Worm (Caenorhabditis elegans): ENCODE data around the gene Y55B1BR.6.

Gene Y55B1BR.6

DNA sequence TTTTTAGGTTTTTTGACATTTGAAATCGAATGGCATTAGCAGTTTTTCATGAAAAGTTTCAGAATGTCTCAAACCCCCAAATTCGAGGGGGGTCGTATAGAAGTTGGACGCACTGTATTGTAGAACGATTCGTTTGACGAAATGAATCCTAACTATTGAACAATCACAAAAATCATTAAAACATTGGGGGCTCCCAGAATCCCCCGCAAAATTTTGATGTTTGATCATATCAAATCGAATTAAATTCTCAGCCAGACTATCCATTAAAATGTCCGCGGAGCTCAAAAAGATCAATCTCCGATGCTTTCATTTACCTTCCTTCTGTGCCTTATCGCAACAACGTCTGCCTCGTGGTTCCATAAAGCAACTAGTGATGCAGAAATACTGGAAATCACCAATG lies 24.9 kb upstream of the Y55B1BR.6 start, which contains the start of gene F30H5.5 (continued):
- TF ChIP-seq pqm-1 (tag; optimal IDR thresholded peaks at IDR 0.05): no peak

DNA sequence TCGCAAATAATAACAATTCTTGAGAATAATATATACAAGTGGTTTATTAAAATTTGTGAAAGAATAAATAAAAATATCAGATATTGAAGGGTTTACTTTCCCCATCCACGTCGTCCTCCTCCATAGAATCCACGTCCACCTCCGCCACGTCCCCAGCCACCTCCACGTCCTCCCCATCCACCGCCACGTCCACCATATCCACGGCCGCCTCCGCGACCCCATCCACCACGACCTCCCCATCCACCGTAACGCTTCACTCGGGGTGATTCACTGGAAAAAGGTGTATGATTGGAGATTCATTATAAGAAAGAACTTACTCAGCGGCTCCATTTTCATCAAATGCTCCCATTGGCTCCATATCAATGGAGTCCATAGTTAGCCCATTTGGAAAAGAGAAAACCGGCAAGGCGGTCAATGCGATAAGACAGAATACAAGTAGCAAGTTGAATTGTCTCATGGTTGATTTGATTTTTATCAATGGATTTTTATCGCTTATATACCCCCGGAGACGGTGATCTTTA lies 22.5 kb upstream of the Y55B1BR.6 start, which contains the start of gene nlp-32:
nlp-32 (minus strand) TSS at position 471 of the 521 bp plus-strand sequence.
- TF ChIP-seq set-16 (GFP tag; IDR thresholded peaks at IDR 0.05) (peak; percentile 79), F26F4.8 (GFP tag; conservative IDR thresholded peaks at IDR 0.05) (no peak)

DNA sequence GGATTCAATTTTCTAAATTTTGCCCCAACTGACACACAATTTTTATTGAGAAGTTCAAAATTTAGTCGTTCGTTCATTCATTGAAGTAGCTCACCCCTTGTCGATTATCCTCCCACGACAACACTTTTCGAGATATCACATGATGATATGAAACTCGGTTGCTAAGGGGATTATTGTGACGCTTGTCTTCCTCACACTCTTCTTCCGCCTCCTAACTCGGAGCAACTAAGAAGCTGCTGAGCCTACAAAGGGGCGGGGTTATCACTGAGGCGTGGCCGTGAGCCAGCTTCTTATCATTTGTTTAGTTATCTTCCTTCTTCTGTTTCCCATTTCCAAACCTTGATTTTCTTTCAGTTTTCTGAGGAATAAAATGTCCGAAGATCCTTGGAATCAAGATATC lies 19.9 kb upstream of the Y55B1BR.6 start, which contains the start of gene F10C5.3:
F10C5.3 (plus strand) TSS at position 313 of the 400 bp plus-strand sequence.
- no peak for TF ChIP-seq nhr-76 (tag; optimal IDR thresholded peaks at IDR 0.05)
- TF ChIP-seq zip-2 (tag; optimal IDR thresholded peaks at IDR 0.05): no peak
- no peak for TF ChIP-seq hif-1 (tag; optimal IDR thresholded peaks at IDR 0.05)
- no peak for TF ChIP-seq ceh-28 (tag; optimal IDR thresholded peaks at IDR 0.05)
- TF ChIP-seq php-3 (GFP tag; IDR thresholded peaks at IDR 0.05): no peak
- TF ChIP-seq mxl-3 (GFP tag; optimal IDR thresholded peaks at IDR 0.05): no peak
- no peak for TF ChIP-seq ztf-11 (tag; optimal IDR thresholded peaks at IDR 0.05)
- TF ChIP-seq lim-7 (GFP tag; IDR thresholded peaks at IDR 0.05): no peak

DNA sequence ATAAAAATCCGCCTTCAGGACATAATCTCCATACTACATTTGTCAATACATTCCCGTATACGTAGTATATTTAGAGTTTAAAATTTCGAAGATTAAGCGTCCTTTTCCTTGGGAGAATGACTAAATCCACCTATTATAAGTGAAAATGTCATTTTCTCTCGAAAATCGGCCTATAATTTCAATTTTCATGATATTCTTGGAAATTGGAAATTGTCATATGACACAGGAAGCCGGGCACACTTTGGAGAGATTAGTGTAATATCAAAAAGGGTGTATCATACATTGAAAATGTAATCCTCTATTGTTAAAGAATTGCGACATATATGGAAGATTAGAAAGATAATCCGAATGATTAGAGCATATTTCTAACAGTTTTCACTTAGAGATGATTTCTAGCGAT lies 19.1 kb upstream of the Y55B1BR.6 start:
- no peak for TF ChIP-seq hmg-1.1 (GFP tag; IDR thresholded peaks at IDR 0.05)
- peak; percentile 16 for TF ChIP-seq nhr-6 (tag; optimal IDR thresholded peaks at IDR 0.05)
- no peak for TF ChIP-seq snpc-1.2 (GFP tag; IDR thresholded peaks at IDR 0.05)
- peak; percentile 31 for TF ChIP-seq fkh-10 (GFP tag; optimal IDR thresholded peaks at IDR 0.05)
- TF ChIP-seq nhr-11 (tag; optimal IDR thresholded peaks at IDR 0.05): peak; percentile 30

DNA sequence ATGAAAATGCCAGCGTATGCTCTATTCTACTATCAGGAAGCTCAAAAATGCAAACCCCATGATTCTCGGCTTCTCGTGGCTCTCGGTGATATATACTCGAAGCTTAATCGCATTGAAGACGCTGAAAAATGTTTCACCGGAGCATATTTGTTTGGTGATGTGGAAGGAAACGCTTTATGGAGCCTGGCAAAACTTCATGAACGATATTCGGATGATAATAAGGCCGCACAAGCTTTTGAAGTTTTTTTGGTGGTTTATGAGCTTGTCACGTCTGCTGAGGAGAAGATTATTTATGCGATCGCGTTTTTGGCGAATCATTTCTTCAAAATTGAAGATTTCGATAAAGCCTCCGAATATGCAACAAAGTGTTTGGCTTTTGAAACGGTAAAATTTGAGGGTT lies 17.6 kb upstream of the Y55B1BR.6 start:
- TF ChIP-seq F26F4.8 (GFP tag; conservative IDR thresholded peaks at IDR 0.05) (no peak), php-3 (GFP tag; IDR thresholded peaks at IDR 0.05) (no peak), mxl-3 (GFP tag; optimal IDR thresholded peaks at IDR 0.05) (no peak), nhr-28 (tag; optimal IDR thresholded peaks at IDR 0.05) (no peak), F37D6.2 (tag; optimal IDR thresholded peaks at IDR 0.05) (no peak), unc-62 (GFP tag; optimal IDR thresholded peaks at IDR 0.05 in 1 of 2) (peak in 1 of 2 experiments; percentile 90), unc-62 (tag; optimal IDR thresholded peaks at IDR 0.05) (no peak), dve-1 (tag; optimal IDR thresholded peaks at IDR 0.05; ENCODE audit: insufficient read depth) (no peak)

DNA sequence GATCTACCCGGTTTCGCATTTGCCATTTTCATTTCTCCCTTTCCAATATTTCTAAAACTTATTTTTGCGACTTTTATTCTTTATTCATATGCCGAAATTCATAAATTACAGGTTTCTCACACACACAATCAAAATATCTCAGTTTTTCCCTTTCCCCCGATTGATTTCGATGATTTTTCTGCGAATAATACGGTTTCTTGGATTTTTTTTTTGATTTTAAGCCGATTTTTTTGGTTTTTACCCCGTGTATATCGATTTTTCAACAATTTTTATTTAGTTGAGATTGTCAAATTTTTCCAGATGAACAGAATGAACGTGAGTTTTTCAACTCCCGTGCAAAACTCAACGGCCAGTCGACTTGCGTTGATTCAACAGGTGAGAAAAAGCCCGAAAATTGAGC lies 11.5 kb upstream of the Y55B1BR.6 start, which contains the start of gene mat-3:
mat-3 (plus strand) TSS at position 301 of the 400 bp plus-strand sequence.
- TF ChIP-seq ceh-28 (tag; optimal IDR thresholded peaks at IDR 0.05) (no peak), spr-3 (GFP tag; optimal IDR thresholded peaks at IDR 0.05) (no peak), aha-1 (tag) (no peak), spr-1 (tag; optimal IDR thresholded peaks at IDR 0.05) (no peak), nhr-25 (tag; optimal IDR thresholded peaks at IDR 0.05; ENCODE audit: borderline replicate concordance, insufficient read depth) (no peak), hlh-30 (tag; optimal IDR thresholded peaks at IDR 0.05; ENCODE audit: insufficient read depth) (no peak), snpc-1.2 (GFP tag; IDR thresholded peaks at IDR 0.05) (no peak)

DNA sequence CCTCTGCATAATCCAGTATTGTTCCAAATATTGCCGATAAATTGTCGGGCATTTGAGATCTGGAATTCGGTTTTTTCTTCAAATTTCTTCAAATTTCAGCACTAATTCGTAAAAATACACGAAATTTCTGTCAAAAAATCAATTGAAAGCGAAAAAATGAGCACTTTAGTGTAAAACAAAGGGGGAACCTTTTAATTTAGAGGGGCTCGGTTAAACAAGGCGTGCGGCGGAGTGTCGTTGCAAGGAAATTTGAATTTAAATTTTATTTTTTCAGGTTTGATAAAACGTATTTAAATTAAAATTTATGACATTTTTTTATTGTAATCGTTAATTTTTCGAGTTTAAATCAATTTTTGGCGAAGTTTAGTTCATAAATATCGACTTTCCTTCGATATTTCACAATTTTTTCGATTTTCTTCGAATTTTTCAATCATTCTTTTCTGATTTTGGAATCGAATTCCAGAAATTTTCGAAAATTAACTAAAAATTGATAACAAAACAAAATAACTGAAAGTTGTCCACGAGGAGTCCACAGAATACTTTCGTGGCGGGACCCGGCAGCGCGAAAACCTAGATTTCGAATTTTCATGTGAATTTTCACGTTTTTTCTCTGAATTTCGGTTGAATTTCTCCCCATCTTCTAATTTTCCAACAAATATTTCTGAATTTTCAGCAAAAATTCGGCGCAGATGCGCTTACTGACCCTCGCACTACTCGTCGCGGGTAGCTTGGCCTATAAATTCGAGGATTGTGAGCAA lies 8.2 kb upstream of the Y55B1BR.6 start, which contains the start of the genes magu-1 and nemp-1:
magu-1 (minus strand) TSS at position 59 of the 758 bp plus-strand sequence.
nemp-1 (plus strand) TSS at position 674 of the 758 bp plus-strand sequence.
- TF ChIP-seq snpc-4 (tag; optimal IDR thresholded peaks at IDR 0.05) (no peak), nhr-10 (tag; optimal IDR thresholded peaks at IDR 0.05) (no peak), T20F7.1 (GFP tag; optimal IDR thresholded peaks at IDR 0.05) (peak; percentile 93), spr-3 (GFP tag; optimal IDR thresholded peaks at IDR 0.05) (no peak), madf-9 (GFP tag; conservative IDR thresholded peaks at IDR 0.05) (no peak), dpl-1 (GFP tag; optimal IDR thresholded peaks at IDR 0.05) (peak; percentile 41)

Data from whole organism, L4 larva.